Fruit fly (Drosophila melanogaster): ENCODE results near the gene Golgin104.
A peak's percentile ranks its signal among the peaks of the same experiment; 100 is the strongest.

Golgin104 gene

DNA sequence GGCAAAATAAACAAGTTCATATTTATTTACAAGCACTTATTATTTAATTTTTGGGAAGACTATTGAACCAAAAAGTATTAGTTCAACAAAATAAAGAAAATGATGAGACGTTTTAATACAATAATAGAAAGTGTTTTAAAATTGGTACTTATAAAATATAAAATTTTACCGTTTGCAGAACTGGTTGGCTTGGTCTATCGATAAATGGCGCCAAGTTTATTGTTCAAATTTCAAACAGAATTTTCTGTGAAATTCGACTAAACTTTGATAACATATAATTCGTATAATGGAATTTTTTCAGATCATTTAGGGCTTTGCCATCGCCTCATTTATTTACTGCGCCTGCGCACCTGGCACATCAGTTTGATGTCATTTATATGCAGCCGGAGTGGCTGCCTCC is 39.0 kb upstream of the Golgin104 start (continued):
- TF ChIP-seq wdn (GFP tag; IDR thresholded peaks at IDR 0.05) (no peak), sens (GFP tag) (peak; percentile 52), h (optimal IDR thresholded peaks at IDR 0.05) (no peak), jumu (GFP tag; optimal IDR thresholded peaks at IDR 0.05) (no peak), ttk (GFP tag; IDR thresholded peaks at IDR 0.05) (no peak), Usf (GFP tag; optimal IDR thresholded peaks at IDR 0.05) (no peak), slp2 (GFP tag; optimal IDR thresholded peaks at IDR 0.05) (no peak), tll (GFP tag; optimal IDR thresholded peaks at IDR 0.05) (no peak), MESR4 (GFP tag; optimal IDR thresholded peaks at IDR 0.05) (no peak), zen2 (GFP tag; IDR thresholded peaks at IDR 0.05; ENCODE audit: partially characterized antibody) (peak; percentile 50), az2 (GFP tag; optimal IDR thresholded peaks at IDR 0.05) (no peak), CG16815 (GFP tag; optimal IDR thresholded peaks at IDR 0.05) (no peak), CG7271 (tag; optimal IDR thresholded peaks at IDR 0.05) (no peak), CG7987 (GFP tag; optimal IDR thresholded peaks at IDR 0.05) (no peak), CG15011 (GFP tag; optimal IDR thresholded peaks at IDR 0.05) (no peak), phol (tag; optimal IDR thresholded peaks at IDR 0.05) (peak; percentile 3), onecut (GFP tag; IDR thresholded peaks at IDR 0.05) (no peak), Lim3 (GFP tag; IDR thresholded peaks at IDR 0.05) (no peak), Xrp1 (GFP tag; IDR thresholded peaks at IDR 0.05) (no peak), E2f2 (GFP tag; IDR thresholded peaks at IDR 0.05) (peak; percentile 88), Hmx (GFP tag; optimal IDR thresholded peaks at IDR 0.05) (no peak), CG1832 (GFP tag; optimal IDR thresholded peaks at IDR 0.05) (no peak)

DNA sequence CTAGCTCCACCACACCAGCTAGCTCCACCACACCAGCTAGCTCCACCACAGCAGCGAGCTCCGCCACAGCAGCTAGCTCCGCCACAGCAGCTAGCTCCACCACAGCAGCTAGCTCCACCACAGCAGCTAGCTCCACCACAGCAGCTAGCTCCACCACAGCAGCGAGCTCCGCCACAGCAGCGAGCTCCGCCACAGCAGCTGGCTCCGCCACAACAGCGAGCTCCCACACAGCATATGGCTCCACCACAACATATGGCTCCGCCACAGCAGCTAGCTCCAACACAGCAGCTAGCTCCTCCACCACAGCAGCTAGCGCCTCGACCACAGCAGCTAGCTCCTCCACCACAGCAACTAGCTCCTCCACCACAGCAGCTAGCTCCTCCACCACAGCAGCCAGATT is 36.5 kb upstream of the Golgin104 start:
- TF ChIP-seq Med (GFP tag), result peak; percentile 74
- peak; percentile 13; the same call in 1 of the 2 replicates for TF ChIP-seq danr (GFP tag; IDR thresholded peaks at IDR 0.05)
- peak; percentile 92 for TF ChIP-seq CG18011 (GFP tag; optimal IDR thresholded peaks at IDR 0.05)

dm6 chr3L:16385880-16386584 is 34.3 kb upstream of the Golgin104 start, which contains the start of the genes Agpat3 and RAF2:
Agpat3 (minus strand) TSS chr3L:16385957.
RAF2 (plus strand) TSS chr3L:16386327.
- TF ChIP-seq salm (tag; optimal IDR thresholded peaks at IDR 0.05) (no peak), CG11504 (tag; optimal IDR thresholded peaks at IDR 0.05) (peak; percentile 65), h (optimal IDR thresholded peaks at IDR 0.05) (no peak), repo (GFP tag; optimal IDR thresholded peaks at IDR 0.05) (no peak), Camta (GFP tag; optimal IDR thresholded peaks at IDR 0.05) (peak; percentile 6), lilli (GFP tag; optimal IDR thresholded peaks at IDR 0.05) (peak; percentile 56), ab (GFP tag; optimal IDR thresholded peaks at IDR 0.05) (no peak), CG8290 (GFP tag; optimal IDR thresholded peaks at IDR 0.05) (no peak), CG8290 (tag; optimal IDR thresholded peaks at IDR 0.05) (peak in 1 of 2 experiments; percentile 9), Gsc (GFP tag; IDR thresholded peaks at IDR 0.05) (no peak), sens (GFP tag) (peak; percentile 38), Abd-B (GFP tag; optimal IDR thresholded peaks at IDR 0.05) (peak; percentile 81), CG9817 (tag; optimal IDR thresholded peaks at IDR 0.05) (peak; percentile 50), Hsf (GFP tag; optimal IDR thresholded peaks at IDR 0.05) (peak; percentile 41), Aef1 (GFP tag; IDR thresholded peaks at IDR 0.05) (peak; percentile 38), CG18011 (GFP tag; optimal IDR thresholded peaks at IDR 0.05) (no peak), Mes4 (GFP tag; optimal IDR thresholded peaks at IDR 0.05) (no peak), Dad (GFP tag; optimal IDR thresholded peaks at IDR 0.05) (peak; percentile 16), tll (GFP tag; optimal IDR thresholded peaks at IDR 0.05) (peak in 1 of 2 experiments; percentile 46), CG10274 (GFP tag; optimal IDR thresholded peaks at IDR 0.05) (no peak), Atf-2 (GFP tag; optimal IDR thresholded peaks at IDR 0.05) (no peak), CTCF (GFP tag; optimal IDR thresholded peaks at IDR 0.05) (no peak), scrt (GFP tag; optimal IDR thresholded peaks at IDR 0.05) (no peak), luna (GFP tag; optimal IDR thresholded peaks at IDR 0.05) (no peak), toy (GFP tag; IDR thresholded peaks at IDR 0.05) (no peak), zen (tag; optimal IDR thresholded peaks at IDR 0.05) (no peak), CG12391 (tag; optimal IDR thresholded peaks at IDR 0.05) (peak; percentile 73), CG30431 (GFP tag; optimal IDR thresholded peaks at IDR 0.05) (no peak), D19A (tag; optimal IDR thresholded peaks at IDR 0.05) (peak; percentile 31)
